Fruit fly (Drosophila melanogaster) whole organism, wandering third instar larva: Measurements from ENCODE around the gene Ucp4A.

Source experiments
- Abd-B ChIP-seq: fragments of >200 bp; optimal IDR thresholded peaks from 2 replicates; lab custom pipeline; 2017; ENCODE audit warnings: missing biosample characterization, missing genetic modification characterization
- CG32264 ChIP-seq: fragments of 200-800 bp; sonication (Bioruptor generic); optimal IDR thresholded peaks from 2 replicates; lab custom pipeline; 2016; ENCODE audit warnings: missing biosample characterization, missing genetic modification characterization
- CG9705 ChIP-seq: fragments of 200-800 bp; sonication (Bioruptor generic); optimal IDR thresholded peaks from 2 replicates; lab custom pipeline; 2018; ENCODE audit warnings: missing biosample characterization, mild to moderate bottlenecking, missing genetic modification characterization
- CrebA ChIP-seq: fragments of 200-800 bp; sonication (Bioruptor generic); optimal IDR thresholded peaks from 2 replicates; lab custom pipeline; 2016; ENCODE audit warnings: missing biosample characterization, mild to moderate bottlenecking, missing genetic modification characterization, borderline replicate concordance
- Dfd ChIP-seq: fragments of >200 bp; optimal IDR thresholded peaks from 2 replicates; lab custom pipeline; 2017; ENCODE audit warnings: missing biosample characterization, missing genetic modification characterization
- Dif ChIP-seq: fragments of 200-275, 200-300 bp; sonication (Bioruptor generic); optimal IDR thresholded peaks from 2 replicates; lab custom pipeline; 2018; ENCODE audit warnings: missing biosample characterization, missing genetic modification characterization; ENCODE audit not compliant: partially characterized antibody
- GATAd ChIP-seq: sonication (Bioruptor generic); optimal IDR thresholded peaks from 2 replicates; lab custom pipeline; 2016; ENCODE audit warnings: missing biosample characterization, missing genetic modification characterization
- HLH106 ChIP-seq: fragments of 200-800 bp; optimal IDR thresholded peaks from 3 replicates; lab custom pipeline; 2019; ENCODE audit warnings: missing biosample characterization, mild to moderate bottlenecking, missing genetic modification characterization, moderate library complexity
- Hnf4 ChIP-seq: fragments of 200-800 bp; sonication (Bioruptor generic); optimal IDR thresholded peaks from 2 replicates; lab custom pipeline; 2016; ENCODE audit warnings: missing biosample characterization, mild to moderate bottlenecking, missing genetic modification characterization
- Hr78 ChIP-seq: fragments of >200 bp; optimal IDR thresholded peaks from 2 replicates; lab custom pipeline; 2017; ENCODE audit warnings: missing biosample characterization, missing genetic modification characterization
- Hr83 ChIP-seq: fragments of 200-300 bp; sonication (Bioruptor generic); optimal IDR thresholded peaks from 2 replicates; lab custom pipeline; 2016; ENCODE audit warnings: missing biosample characterization, mild to moderate bottlenecking, missing genetic modification characterization, moderate library complexity; ENCODE audit not compliant: poor library complexity, severe bottlenecking
- Jra ChIP-seq: sonication (Bioruptor generic); optimal IDR thresholded peaks from 2 replicates; lab custom pipeline; 2016; ENCODE audit warnings: missing biosample characterization, missing genetic modification characterization
- Mio ChIP-seq: sonication (Bioruptor generic); optimal IDR thresholded peaks from 2 replicates; lab custom pipeline; 2016; ENCODE audit warnings: missing biosample characterization, missing genetic modification characterization
- Myc ChIP-seq: fragments of >200 bp; optimal IDR thresholded peaks from 2 replicates; lab custom pipeline; 2017
- N ChIP-seq: fragments of >200 bp; optimal IDR thresholded peaks from 2 replicates; lab custom pipeline; 2018; ENCODE audit warnings: missing biosample characterization, missing external identifiers, missing genetic modification characterization
- OdsH ChIP-seq: fragments of 200-800 bp; sonication (Bioruptor generic); optimal IDR thresholded peaks from 2 replicates; lab custom pipeline; 2016; ENCODE audit warnings: missing biosample characterization, mild to moderate bottlenecking, missing genetic modification characterization
- Rel ChIP-seq, 2 experiments: fragments of 200-800 bp; sonication (Bioruptor generic) in 1 of 2; optimal IDR thresholded peaks; 2 replicates in 1 of 2; 3 replicates in 1 of 2; lab custom pipeline; 2016 to 2019; ENCODE audit warnings: mild to moderate bottlenecking in 2 of 2, missing biosample characterization in 2 of 2, missing genetic modification characterization in 2 of 2, moderate library complexity in 1 of 2
- Sp1 ChIP-seq: fragments of 200-800 bp; sonication (Bioruptor generic); optimal IDR thresholded peaks from 3 replicates; lab custom pipeline; 2019; ENCODE audit warnings: missing biosample characterization, mild to moderate bottlenecking, missing genetic modification characterization, moderate library complexity
- Vsx2 ChIP-seq: fragments of 200-300, 225-300 bp; sonication (Bioruptor generic); optimal IDR thresholded peaks from 2 replicates; lab custom pipeline; 2018; ENCODE audit warnings: missing biosample characterization, missing genetic modification characterization; ENCODE audit not compliant: partially characterized antibody
- br ChIP-seq: fragments of 200-800 bp; sonication (Bioruptor generic); optimal IDR thresholded peaks from 2 replicates; lab custom pipeline; 2016; ENCODE audit warnings: missing biosample characterization, missing genetic modification characterization
- brk ChIP-seq: fragments of 200-800 bp; sonication (Bioruptor generic); optimal IDR thresholded peaks from 2 replicates; lab custom pipeline; 2016; ENCODE audit warnings: missing biosample characterization, mild to moderate bottlenecking, missing genetic modification characterization
- dl ChIP-seq, 2 experiments: fragments of 175-275, 200-275 bp in 1 of 2; fragments of 200-275 bp in 1 of 2; sonication (Bioruptor generic); optimal IDR thresholded peaks; lab custom pipeline; 2018; ENCODE audit warnings: mild to moderate bottlenecking in 2 of 2, missing biosample characterization in 2 of 2, missing genetic modification characterization in 2 of 2, moderate library complexity in 2 of 2; ENCODE audit not compliant: partially characterized antibody in 2 of 2, insufficient read depth in 1 of 2
- dmrt93B ChIP-seq: fragments of 200-800 bp; sonication (Bioruptor generic); optimal IDR thresholded peaks from 2 replicates; lab custom pipeline; 2018; ENCODE audit warnings: missing biosample characterization, mild to moderate bottlenecking, missing genetic modification characterization
- dsf ChIP-seq: sonication (Bioruptor generic); optimal IDR thresholded peaks from 2 replicates; lab custom pipeline; 2016; ENCODE audit warnings: missing biosample characterization, missing genetic modification characterization, borderline replicate concordance
- ey ChIP-seq: fragments of 200-800 bp; sonication (Bioruptor generic); optimal IDR thresholded peaks from 2 replicates; lab custom pipeline; 2016; ENCODE audit warnings: missing biosample characterization, missing genetic modification characterization
- foxo ChIP-seq, 2 experiments: fragments of 200-800 bp; sonication (Bioruptor generic); optimal IDR thresholded peaks; 2 replicates in 1 of 2; 3 replicates in 1 of 2; lab custom pipeline; 2016 to 2017; ENCODE audit warnings: missing biosample characterization in 2 of 2, missing genetic modification characterization in 2 of 2
- fru ChIP-seq: fragments of 200-800 bp; sonication (Bioruptor generic); optimal IDR thresholded peaks from 3 replicates; lab custom pipeline; 2016; ENCODE audit warnings: missing biosample characterization, mild to moderate bottlenecking, missing genetic modification characterization
- h ChIP-seq: fragments of 200-800 bp; sonication (Bioruptor generic); optimal IDR thresholded peaks from 3 replicates; lab custom pipeline; 2016; ENCODE audit warnings: missing biosample characterization, mild to moderate bottlenecking, missing genetic modification characterization
- jim ChIP-seq: fragments of 175-275, 200-325 bp; sonication (Bioruptor generic); optimal IDR thresholded peaks from 2 replicates; lab custom pipeline; 2016; ENCODE audit warnings: missing biosample characterization, mild to moderate bottlenecking, missing genetic modification characterization
- lola ChIP-seq: fragments of >200 bp; optimal IDR thresholded peaks from 2 replicates; lab custom pipeline; 2017; ENCODE audit warnings: missing biosample characterization, missing genetic modification characterization
- pan ChIP-seq: fragments of >200 bp; optimal IDR thresholded peaks from 2 replicates; lab custom pipeline; 2017
- psq ChIP-seq: fragments of 200-800 bp; sonication (Bioruptor generic); optimal IDR thresholded peaks from 3 replicates; lab custom pipeline; 2017; ENCODE audit warnings: missing biosample characterization, mild to moderate bottlenecking, missing genetic modification characterization, moderate library complexity
- rgr ChIP-seq: fragments of 200-800 bp; sonication (Bioruptor generic); optimal IDR thresholded peaks from 3 replicates; lab custom pipeline; 2016; ENCODE audit warnings: missing biosample characterization, mild to moderate bottlenecking, missing genetic modification characterization
- sage ChIP-seq: fragments of 200-800 bp; sonication (Bioruptor generic); optimal IDR thresholded peaks from 2 replicates; lab custom pipeline; 2016; ENCODE audit warnings: missing biosample characterization, mild to moderate bottlenecking, missing genetic modification characterization
- sv ChIP-seq: fragments of 200-800 bp; sonication (Bioruptor generic); optimal IDR thresholded peaks from 3 replicates; lab custom pipeline; 2016; ENCODE audit warnings: missing biosample characterization, missing genetic modification characterization
- tai ChIP-seq: sonication (Bioruptor generic); optimal IDR thresholded peaks from 2 replicates; lab custom pipeline; 2016; ENCODE audit warnings: missing biosample characterization, missing genetic modification characterization
- usp ChIP-seq: fragments of >200 bp; optimal IDR thresholded peaks from 2 replicates; lab custom pipeline; 2017; ENCODE audit warnings: missing biosample characterization, missing genetic modification characterization
- woc ChIP-seq: sonication (Bioruptor generic); optimal IDR thresholded peaks from 2 replicates; lab custom pipeline; 2016; ENCODE audit warnings: missing biosample characterization, mild to moderate bottlenecking, missing genetic modification characterization

Gene Ucp4A

dm6 chrX:17880269-17880889 is 35.6 kb downstream of the Ucp4A start:
- TF ChIP-seq h (peak; percentile 96), Dfd (GFP tag; lab: Kevin White, UChicago) (no peak), usp (GFP tag; lab: Kevin White, UChicago) (no peak), CrebA (GFP tag; lab: Kevin White, UChicago) (peak; percentile 83), CG32264 (GFP tag; lab: Kevin White, UChicago) (peak; percentile 95), Vsx2 (GFP tag; lab: Kevin White, UChicago) (no peak), psq (GFP tag; lab: Kevin White, UChicago) (peak; percentile 92), sv (GFP tag; lab: Kevin White, UChicago) (peak; percentile 92), sage (GFP tag; lab: Kevin White, UChicago) (peak; percentile 57), Hnf4 (GFP tag; lab: Kevin White, UChicago) (peak; percentile 97), CG9705 (GFP tag; lab: Kevin White, UChicago) (peak; percentile 86), Dif (GFP tag; lab: Kevin White, UChicago) (no peak), Mio (peak; percentile 84), dl (GFP tag; optimal IDR thresholded peaks at IDR 0.05; lab: Kevin White, UChicago; ENCODE audit: insufficient read depth in 1 of 2, partially characterized antibody in 2 of 2) (peak in 1 of 2 experiments; percentile 34), Jra (peak; percentile 93), GATAd (GFP tag; lab: Kevin White, UChicago) (peak; percentile 84), N (no peak), brk (peak; percentile 80), Hr78 (GFP tag; lab: Kevin White, UChicago) (no peak), HLH106 (tag; lab: Kevin White, UChicago) (peak; percentile 97), Myc (no peak), fru (GFP tag; lab: Kevin White, UChicago) (peak; percentile 97), lola (GFP tag; lab: Kevin White, UChicago) (no peak), Rel (GFP tag; optimal IDR thresholded peaks at IDR 0.05; lab: Kevin White, UChicago) (peak; percentile 51), Rel (tag; optimal IDR thresholded peaks at IDR 0.05; lab: Kevin White, UChicago) (peak; percentile 89), rgr (peak; percentile 97), br (GFP tag; lab: Kevin White, UChicago) (peak; percentile 97), jim (GFP tag; lab: Kevin White, UChicago) (peak; percentile 50), pan (no peak), dmrt93B (peak; percentile 89), OdsH (GFP tag; lab: Kevin White, UChicago) (peak; percentile 96), tai (GFP tag; lab: Kevin White, UChicago) (peak; percentile 93), foxo (GFP tag; optimal IDR thresholded peaks at IDR 0.05; lab: Kevin White, UChicago) (peak; percentile 92 to 98), Hr83 (peak; percentile 74), woc (GFP tag; lab: Kevin White, UChicago) (peak; percentile 92), ey (GFP tag; lab: Kevin White, UChicago) (peak; percentile 98), dsf (peak; percentile 80), Abd-B (GFP tag; lab: Kevin White, UChicago) (no peak), Sp1 (GFP tag; lab: Kevin White, UChicago) (peak; percentile 96)

dm6 chrX:17881138-17882121 is 36.7 kb downstream of the Ucp4A start:
- TF ChIP-seq CG9705 (GFP tag; lab: Kevin White, UChicago) (peak; percentile 24), dl (GFP tag; optimal IDR thresholded peaks at IDR 0.05; lab: Kevin White, UChicago; ENCODE audit: insufficient read depth in 1 of 2, partially characterized antibody in 2 of 2) (no peak), N (no peak), dmrt93B (peak; percentile 39), jim (GFP tag; lab: Kevin White, UChicago) (no peak), ey (GFP tag; lab: Kevin White, UChicago) (peak; percentile 85), psq (GFP tag; lab: Kevin White, UChicago) (peak; percentile 70), CrebA (GFP tag; lab: Kevin White, UChicago) (peak; percentile 38), Vsx2 (GFP tag; lab: Kevin White, UChicago) (peak; percentile 5), woc (GFP tag; lab: Kevin White, UChicago) (peak; percentile 19), Myc (no peak), brk (no peak), Dif (GFP tag; lab: Kevin White, UChicago) (no peak), tai (GFP tag; lab: Kevin White, UChicago) (peak; percentile 38), GATAd (GFP tag; lab: Kevin White, UChicago) (no peak), Hnf4 (GFP tag; lab: Kevin White, UChicago) (peak; percentile 57), Hr78 (GFP tag; lab: Kevin White, UChicago) (no peak), Abd-B (GFP tag; lab: Kevin White, UChicago) (no peak), HLH106 (tag; lab: Kevin White, UChicago) (peak; percentile 78), Jra (no peak), pan (no peak), h (peak; percentile 81), fru (GFP tag; lab: Kevin White, UChicago) (peak; percentile 80), usp (GFP tag; lab: Kevin White, UChicago) (no peak), CG32264 (GFP tag; lab: Kevin White, UChicago) (no peak), OdsH (GFP tag; lab: Kevin White, UChicago) (peak; percentile 47), Hr83 (no peak), sage (GFP tag; lab: Kevin White, UChicago) (peak; percentile 1), Dfd (GFP tag; lab: Kevin White, UChicago) (peak; percentile 64), rgr (peak; percentile 80), lola (GFP tag; lab: Kevin White, UChicago) (no peak), sv (GFP tag; lab: Kevin White, UChicago) (no peak), Mio (no peak), Sp1 (GFP tag; lab: Kevin White, UChicago) (peak; percentile 35), dsf (no peak)
